Fruit fly (Drosophila melanogaster) whole organism, pupa: Measurements from ENCODE around the gene par-6.

Experiments
- CG10348 ChIP-seq: fragments of 200-800 bp; sonication (Bioruptor generic); IDR thresholded peaks from 2 replicates; pipeline ENCODE4 v1.3.6; 2022; ENCODE audit warnings: missing biosample characterization, missing genetic modification characterization
- CG12605 ChIP-seq: fragments of 200-800 bp; sonication (Bioruptor generic); IDR thresholded peaks from 2 replicates; pipeline ENCODE4 v1.3.6; 2022; ENCODE audit warnings: missing biosample characterization, missing genetic modification characterization
- CG14655 ChIP-seq: fragments of 200-800 bp; sonication (Bioruptor generic); optimal IDR thresholded peaks from 3 replicates; lab custom pipeline; 2017; ENCODE audit warnings: mild to moderate bottlenecking, missing biosample characterization, missing genetic modification reagents, missing genetic modification characterization
- CG34367 ChIP-seq: fragments of 200-800 bp; sonication (Bioruptor generic); optimal IDR thresholded peaks from 2 replicates; lab custom pipeline; 2018; ENCODE audit warnings: missing biosample characterization, mild to moderate bottlenecking, missing genetic modification characterization
- CG9948 ChIP-seq: fragments of 200-800 bp; sonication (Bioruptor generic); optimal IDR thresholded peaks from 2 replicates; lab custom pipeline; 2018; ENCODE audit warnings: missing biosample characterization, mild to moderate bottlenecking, missing genetic modification characterization, moderate library complexity
- Pif1A ChIP-seq: fragments of 200-800 bp; sonication (Bioruptor generic); optimal IDR thresholded peaks from 3 replicates; lab custom pipeline; 2016; ENCODE audit warnings: missing biosample characterization, missing genetic modification characterization
- fd96Ca ChIP-seq: fragments of 200-800 bp; sonication (Bioruptor generic); IDR thresholded peaks from 3 replicates; pipeline ENCODE4 v1.3.6; 2022; ENCODE audit warnings: missing biosample characterization, missing genetic modification characterization

- TF ChIP-seq CG34367 (tag; lab: Kevin White, UChicago): no peak
- peak; percentile 51; the same call in 1 of the 3 replicates for TF ChIP-seq fd96Ca (GFP tag; lab: Robert Waterston, UW)
- TF ChIP-seq CG14655 (GFP tag; lab: Kevin White, UChicago): no peak
- no peak for TF ChIP-seq Pif1A (GFP tag; lab: Kevin White, UChicago)
- peak; percentile 77 for TF ChIP-seq CG12605 (GFP tag; lab: Robert Waterston, UW)
- no peak for TF ChIP-seq CG10348 (GFP tag; lab: Robert Waterston, UW)
- TF ChIP-seq CG9948: no peak
These were observed 22.9 kb downstream of the par-6 start for dm6 chrX:17725937-17726489.
